Fruit fly (Drosophila melanogaster) whole organism, embryonic: ENCODE measurements around the gene lectin-24Db.

Source experiments
- Abd-B ChIP-seq: fragments of 200-800 bp; sonication (Bioruptor generic); optimal IDR thresholded peaks from 2 replicates; lab custom pipeline; 2018; ENCODE audit warnings: missing biosample characterization, mild to moderate bottlenecking, missing genetic modification characterization, moderate library complexity
- CG10209 ChIP-seq: fragments of 200-800 bp; sonication (Bioruptor generic); optimal IDR thresholded peaks from 3 replicates; lab custom pipeline; 2017; ENCODE audit warnings: missing biosample characterization, mild to moderate bottlenecking, missing genetic modification characterization, missing genetic modification reagents
- CG11695 ChIP-seq: fragments of 200-800 bp; sonication (Bioruptor generic); IDR thresholded peaks from 3 replicates; pipeline ENCODE4 v1.3.6; 2022; ENCODE audit warnings: missing biosample characterization, missing genetic modification characterization
- CG12071 ChIP-seq: fragments of 200-800 bp; sonication (Bioruptor generic); optimal IDR thresholded peaks from 3 replicates; lab custom pipeline; 2018; ENCODE audit warnings: missing biosample characterization, mild to moderate bottlenecking, missing genetic modification characterization
- CG12104 ChIP-seq: fragments of 200-800 bp; sonication (Bioruptor generic); optimal IDR thresholded peaks from 3 replicates; lab custom pipeline; 2016; ENCODE audit warnings: missing biosample characterization, missing genetic modification characterization
- CG13775 ChIP-seq: fragments of 200-800 bp; sonication (Bioruptor generic); optimal IDR thresholded peaks from 3 replicates; lab custom pipeline; 2017; ENCODE audit warnings: missing biosample characterization, mild to moderate bottlenecking, missing genetic modification characterization
- CG1647 ChIP-seq: fragments of 200-800 bp; sonication (Bioruptor generic); optimal IDR thresholded peaks from 3 replicates; lab custom pipeline; 2016; ENCODE audit warnings: missing biosample characterization, missing genetic modification characterization
- CG2202 ChIP-seq: fragments of 200-800 bp; sonication (Bioruptor generic); optimal IDR thresholded peaks from 2 replicates; lab custom pipeline; 2018; ENCODE audit warnings: missing biosample characterization, mild to moderate bottlenecking, missing genetic modification characterization
- CG30403 ChIP-seq: fragments of 200-800 bp; sonication (Bioruptor generic); optimal IDR thresholded peaks from 3 replicates; lab custom pipeline; 2016; ENCODE audit warnings: missing biosample characterization, missing genetic modification characterization
- CG31224 ChIP-seq: fragments of 200-800 bp; sonication (Bioruptor generic); IDR thresholded peaks from 2 replicates; pipeline ENCODE4 v1.3.6; 2022; ENCODE audit warnings: missing biosample characterization, missing genetic modification characterization
- CG31365 ChIP-seq: fragments of 200-800 bp; sonication (Bioruptor generic); optimal IDR thresholded peaks from 2 replicates; lab custom pipeline; 2018; ENCODE audit warnings: missing biosample characterization, mild to moderate bottlenecking, missing genetic modification characterization
- CG3281 ChIP-seq: fragments of 200-800 bp; sonication (Bioruptor generic); optimal IDR thresholded peaks from 3 replicates; lab custom pipeline; 2017; ENCODE audit warnings: missing biosample characterization, mild to moderate bottlenecking, missing genetic modification characterization
- CG3407 ChIP-seq: fragments of 200-800 bp; sonication (Bioruptor generic); optimal IDR thresholded peaks from 2 replicates; lab custom pipeline; 2018; ENCODE audit warnings: missing biosample characterization, mild to moderate bottlenecking, missing genetic modification characterization
- CG34376 ChIP-seq: fragments of 200-800 bp; sonication (Bioruptor generic); optimal IDR thresholded peaks from 2 replicates; lab custom pipeline; 2018; ENCODE audit warnings: missing biosample characterization, mild to moderate bottlenecking, missing genetic modification characterization
- CG4360 ChIP-seq: fragments of 200-800 bp; sonication (Bioruptor generic); IDR thresholded peaks from 2 replicates; pipeline ENCODE4 v1.3.6; 2022; ENCODE audit warnings: missing biosample characterization, missing genetic modification characterization
- CG4854 ChIP-seq: fragments of 200-800 bp; sonication (Bioruptor generic); optimal IDR thresholded peaks from 2 replicates; lab custom pipeline; 2016; ENCODE audit warnings: missing biosample characterization, missing genetic modification characterization, inconsistent platforms
- CG5180 ChIP-seq: fragments of 200-800 bp; sonication (Bioruptor generic); optimal IDR thresholded peaks from 3 replicates; lab custom pipeline; 2017; ENCODE audit warnings: missing biosample characterization, missing genetic modification characterization, mild to moderate bottlenecking, moderate library complexity, missing genetic modification reagents
- CG8290 ChIP-seq, 3 experiments: fragments of 200-800 bp; sonication (Bioruptor generic); optimal IDR thresholded peaks; 2 replicates each; lab custom pipeline; 2016 to 2019; ENCODE audit warnings: missing biosample characterization in 3 of 3, missing genetic modification characterization in 3 of 3, mild to moderate bottlenecking in 2 of 3, moderate library complexity in 1 of 3
- CG8765 ChIP-seq: fragments of 200-800 bp; sonication (Bioruptor generic); IDR thresholded peaks from 2 replicates; pipeline ENCODE4 v1.3.6; 2022; ENCODE audit warnings: missing biosample characterization, missing genetic modification characterization
- CG8924 ChIP-seq: fragments of 200-800 bp; optimal IDR thresholded peaks from 3 replicates; lab custom pipeline; 2019; ENCODE audit warnings: missing biosample characterization, mild to moderate bottlenecking, missing genetic modification characterization, moderate library complexity
- CG9215 ChIP-seq: fragments of 200-800 bp; sonication (Bioruptor generic); IDR thresholded peaks from 2 replicates; pipeline ENCODE4 v1.3.6; 2022; ENCODE audit warnings: missing biosample characterization, missing genetic modification characterization
- CoRest ChIP-seq: fragments of 200-800 bp; sonication (Bioruptor generic); optimal IDR thresholded peaks from 3 replicates; lab custom pipeline; 2018; ENCODE audit warnings: missing biosample characterization, mild to moderate bottlenecking, missing genetic modification characterization, moderate library complexity
- Doc3 ChIP-seq: fragments of 200-800 bp; sonication (Bioruptor generic); IDR thresholded peaks from 3 replicates; pipeline ENCODE4 v1.3.6; 2022; ENCODE audit warnings: missing biosample characterization, missing genetic modification characterization; ENCODE audit not compliant: partially characterized antibody
- Dref ChIP-seq: fragments of 200-800 bp; sonication (Bioruptor generic); IDR thresholded peaks from 2 replicates; pipeline ENCODE4 v1.3.6; 2022; ENCODE audit warnings: missing biosample characterization, missing genetic modification characterization
- E2f2 ChIP-seq: fragments of 200-800 bp; sonication (Bioruptor generic); IDR thresholded peaks from 2 replicates; pipeline ENCODE4 v1.3.6; 2022; ENCODE audit warnings: missing biosample characterization, missing genetic modification characterization
- HHEX ChIP-seq: fragments of 200-800 bp; sonication (Bioruptor generic); optimal IDR thresholded peaks from 3 replicates; lab custom pipeline; 2017; ENCODE audit warnings: missing biosample characterization, mild to moderate bottlenecking, missing genetic modification characterization, missing genetic modification reagents
- Hr78 ChIP-seq, 2 experiments: fragments of 200-800 bp in 1 of 2; fragments of >200 bp in 1 of 2; sonication (Bioruptor generic) in 1 of 2; optimal IDR thresholded peaks; 2 replicates each; lab custom pipeline; 2017 to 2019; ENCODE audit warnings: missing biosample characterization in 2 of 2, missing genetic modification characterization in 2 of 2, mild to moderate bottlenecking in 1 of 2, moderate library complexity in 1 of 2
- MBD-R2 ChIP-seq: fragments of 200-800 bp; sonication (Bioruptor generic); IDR thresholded peaks from 2 replicates; pipeline ENCODE4 v1.3.6; 2022; ENCODE audit warnings: missing biosample characterization, missing genetic modification characterization
- Med ChIP-seq: fragments of 200-800 bp; sonication (Bioruptor generic); peaks from one replicate; lab custom pipeline; 2016; ENCODE audit warnings: missing biosample characterization, missing genetic modification characterization, mild to moderate bottlenecking, inconsistent platforms, moderate library complexity
- Rfx ChIP-seq: fragments of 200-800 bp; sonication (Bioruptor generic); IDR thresholded peaks from 2 replicates; pipeline ENCODE4 v1.3.6; 2022; ENCODE audit warnings: missing biosample characterization, missing genetic modification characterization
- Sry-δ ChIP-seq: fragments of 200-800 bp; sonication (Bioruptor generic); optimal IDR thresholded peaks from 2 replicates; lab custom pipeline; 2016; ENCODE audit warnings: missing biosample characterization, missing genetic modification characterization
- Trl ChIP-seq, 3 experiments: fragments of >200 bp in 2 of 3; fragments of 200-800 bp in 1 of 3; sonication (Bioruptor generic) in 1 of 3; optimal IDR thresholded peaks; 2 replicates in 1 of 3; 3 replicates in 2 of 3; lab custom pipeline; 2016 to 2017; ENCODE audit warnings: missing biosample characterization in 1 of 3, missing genetic modification characterization in 1 of 3
- aop ChIP-seq: fragments of 200-800 bp; sonication (Bioruptor generic); IDR thresholded peaks from 2 replicates; pipeline ENCODE4 v1.3.6; 2022; ENCODE audit warnings: missing biosample characterization, missing genetic modification characterization
- az2 ChIP-seq: fragments of 200-800 bp; sonication (Bioruptor generic); optimal IDR thresholded peaks from 3 replicates; lab custom pipeline; 2016; ENCODE audit warnings: missing biosample characterization, missing genetic modification characterization
- cas ChIP-seq: fragments of 200-800 bp; sonication (Bioruptor generic); IDR thresholded peaks from 2 replicates; pipeline ENCODE4 v1.3.6; 2022; ENCODE audit warnings: missing biosample characterization, missing genetic modification characterization
- danr ChIP-seq: fragments of 200-800 bp; sonication (Bioruptor generic); IDR thresholded peaks from 2 replicates; pipeline ENCODE4 v1.3.6; 2022; ENCODE audit warnings: missing biosample characterization, missing genetic modification characterization
- dmrt99B ChIP-seq: fragments of 200-800 bp; sonication (Bioruptor generic); optimal IDR thresholded peaks from 2 replicates; lab custom pipeline; 2018; ENCODE audit warnings: missing biosample characterization, mild to moderate bottlenecking, missing genetic modification characterization, moderate library complexity
- ewg ChIP-seq: fragments of 200-800 bp; sonication (Bioruptor generic); optimal IDR thresholded peaks from 3 replicates; lab custom pipeline; 2017; ENCODE audit warnings: mild to moderate bottlenecking, missing biosample characterization, missing genetic modification reagents, missing genetic modification characterization
- fu2 ChIP-seq: fragments of 200-800 bp; sonication (Bioruptor generic); optimal IDR thresholded peaks from 2 replicates; lab custom pipeline; 2016; ENCODE audit warnings: missing biosample characterization, missing genetic modification characterization
- gfzf ChIP-seq: fragments of 200-800 bp; sonication (Bioruptor generic); optimal IDR thresholded peaks from 2 replicates; lab custom pipeline; 2016; ENCODE audit warnings: missing biosample characterization, mild to moderate bottlenecking, missing genetic modification characterization, moderate library complexity
- gt ChIP-seq: fragments of 200-800 bp; sonication (Bioruptor generic); IDR thresholded peaks from 2 replicates; pipeline ENCODE4 v1.3.6; 2022; ENCODE audit warnings: missing biosample characterization, missing genetic modification characterization
- lab ChIP-seq: fragments of 200-800 bp; sonication (Bioruptor generic); optimal IDR thresholded peaks from 3 replicates; lab custom pipeline; 2017; ENCODE audit warnings: missing biosample characterization, missing genetic modification characterization, mild to moderate bottlenecking, moderate library complexity, missing genetic modification reagents
- pfk ChIP-seq: fragments of 200-800 bp; sonication (Bioruptor generic); optimal IDR thresholded peaks from 2 replicates; lab custom pipeline; 2018; ENCODE audit warnings: missing biosample characterization, mild to moderate bottlenecking, missing genetic modification characterization, moderate library complexity
- prd ChIP-seq, 3 experiments: fragments of >200 bp in 2 of 3; fragments of 200-800 bp in 1 of 3; sonication (Bioruptor generic) in 1 of 3; optimal IDR thresholded peaks in 2 of 3; IDR thresholded peaks in 1 of 3; 2 replicates in 2 of 3; 3 replicates in 1 of 3; pipeline versions ENCODE4 v1.3.6 to Lab custom; 2017 to 2022; ENCODE audit warnings: missing biosample characterization in 1 of 3, missing genetic modification characterization in 1 of 3
- repo ChIP-seq: fragments of 200-800 bp; sonication (Bioruptor generic); optimal IDR thresholded peaks from 2 replicates; lab custom pipeline; 2016; ENCODE audit warnings: missing biosample characterization, missing genetic modification characterization
- sc ChIP-seq, 3 experiments: fragments of >200 bp in 2 of 3; fragments of 200-800 bp in 1 of 3; sonication (Bioruptor generic) in 1 of 3; optimal IDR thresholded peaks; 2 replicates in 2 of 3; 3 replicates in 1 of 3; lab custom pipeline; 2017; ENCODE audit warnings: mild to moderate bottlenecking in 1 of 3, missing biosample characterization in 1 of 3, missing genetic modification characterization in 1 of 3, missing genetic modification reagents in 1 of 3
- sens ChIP-seq: fragments of 200-800 bp; sonication (Bioruptor generic); peaks from one replicate; lab custom pipeline; 2016; ENCODE audit warnings: missing biosample characterization, missing genetic modification characterization
- sob ChIP-seq: fragments of 200-800 bp; sonication (Bioruptor generic); IDR thresholded peaks from 2 replicates; pipeline ENCODE4 v1.3.6; 2022; ENCODE audit warnings: missing biosample characterization, missing genetic modification characterization
- stc ChIP-seq: fragments of 200-800 bp; sonication (Bioruptor generic); IDR thresholded peaks from 2 replicates; pipeline ENCODE4 v1.3.6; 2022; ENCODE audit warnings: missing biosample characterization, missing genetic modification characterization

The lectin-24Db gene

dm6 chr2L:4222921-4223279 lies 35.0 kb downstream of the lectin-24Db start (continued):
- TF ChIP-seq HHEX (GFP tag; lab: Kevin White, UChicago) (peak; percentile 65), CG8924 (peak; percentile 75), CG8290 (GFP tag; optimal IDR thresholded peaks at IDR 0.05; lab: Kevin White, UChicago) (peak; percentile 21), CG8290 (tag; optimal IDR thresholded peaks at IDR 0.05; lab: Kevin White, UChicago) (peak in 1 of 2 experiments; percentile 17), CG12071 (GFP tag; lab: Kevin White, UChicago) (no peak), repo (GFP tag; lab: Kevin White, UChicago) (no peak), Sry-δ (GFP tag; lab: Kevin White, UChicago) (no peak), CG9215 (GFP tag; lab: Robert Waterston, UW) (peak; percentile 19; the same call in 1 of the 2 replicates), ewg (GFP tag; lab: Kevin White, UChicago) (peak; percentile 2), CG10209 (peak; percentile 59), danr (GFP tag; lab: Robert Waterston, UW) (no peak), CG11695 (no peak), CG3407 (GFP tag; lab: Kevin White, UChicago) (peak; percentile 58), Dref (GFP tag; lab: Robert Waterston, UW) (no peak), CG5180 (no peak), Doc3 (GFP tag; lab: Robert Waterston, UW) (no peak), sob (no peak), dmrt99B (tag; lab: Kevin White, UChicago) (peak; percentile 42), CG2202 (tag; lab: Kevin White, UChicago) (peak; percentile 69), CG4854 (no peak), CG30403 (GFP tag; lab: Kevin White, UChicago) (peak; percentile 57), stc (GFP tag; lab: Robert Waterston, UW) (no peak), CG4360 (GFP tag; lab: Robert Waterston, UW) (no peak), pfk (no peak), Abd-B (GFP tag; lab: Kevin White, UChicago) (peak; percentile 34), aop (no peak), CG12104 (GFP tag; lab: Kevin White, UChicago) (peak; percentile 41), az2 (GFP tag; lab: Kevin White, UChicago) (peak; percentile 63), CG31365 (no peak), sens (GFP tag; lab: Kevin White, UChicago) (peak; percentile 68), E2f2 (no peak), CG31224 (GFP tag; lab: Robert Waterston, UW) (no peak; the same call in 1 of the 2 replicates), Rfx (peak; percentile 68), cas (GFP tag; lab: Robert Waterston, UW) (no peak), prd (optimal IDR thresholded peaks at IDR 0.05; lab: Kevin White, UChicago) (no peak), prd (GFP tag; IDR thresholded peaks at IDR 0.05; lab: Robert Waterston, UW) (peak; percentile 76), sc (optimal IDR thresholded peaks at IDR 0.05; lab: Kevin White, UChicago) (no peak), sc (GFP tag; optimal IDR thresholded peaks at IDR 0.05; lab: Kevin White, UChicago) (peak; percentile 69), CG1647 (GFP tag; lab: Kevin White, UChicago) (no peak), gfzf (GFP tag; lab: Kevin White, UChicago) (no peak), MBD-R2 (GFP tag; lab: Robert Waterston, UW) (no peak; the same call in 1 of the 2 replicates), CG34376 (no peak), fu2 (GFP tag; lab: Kevin White, UChicago) (no peak), CG8765 (peak; percentile 57; the same call in 1 of the 2 replicates), CG13775 (GFP tag; lab: Kevin White, UChicago) (peak; percentile 79), Med (GFP tag; lab: Kevin White, UChicago) (peak; percentile 80), lab (GFP tag; lab: Kevin White, UChicago) (peak; percentile 60), gt (GFP tag; lab: Robert Waterston, UW) (no peak), Trl (optimal IDR thresholded peaks at IDR 0.05; lab: Kevin White, UChicago) (no peak), Trl (GFP tag; optimal IDR thresholded peaks at IDR 0.05; lab: Kevin White, UChicago) (no peak), CoRest (tag; lab: Kevin White, UChicago) (peak; percentile 75), Hr78 (GFP tag; optimal IDR thresholded peaks at IDR 0.05; lab: Kevin White, UChicago) (no peak), CG3281 (peak; percentile 63)
